Worm (Caenorhabditis elegans): Measurements from ENCODE around the gene npr-33.

- no peak for TF ChIP-seq skn-1 (tag; optimal IDR thresholded peaks at IDR 0.05)
- TF ChIP-seq egl-27 (tag; optimal IDR thresholded peaks at IDR 0.05): no peak
Measured at ce11 chrX:15953611-15954010, 43.2 kb downstream of the npr-33 start.
